Worm (Caenorhabditis elegans) whole organism, L1 larva: ENCODE results near the gene K01D12.1.

Experiments
- C16A3.4 ChIP-seq: fragments of 150-350 bp; optimal IDR thresholded peaks from 2 replicates; lab custom pipeline; 2014; ENCODE audit warnings: missing biosample characterization, missing genetic modification characterization
- C34B4.2 ChIP-seq: sonication (generic microtip); optimal IDR thresholded peaks from 2 replicates; lab custom pipeline; 2017; ENCODE audit warnings: mild to moderate bottlenecking, missing genetic modification characterization, missing compliant biosample characterization
- Y116A8C.19 ChIP-seq: sonication (generic microtip); optimal IDR thresholded peaks from 2 replicates; lab custom pipeline; 2016; ENCODE audit warnings: missing compliant biosample characterization, missing genetic modification characterization, borderline replicate concordance
- aha-1 ChIP-seq: fragments of 150-350 bp; optimal IDR thresholded peaks from 2 replicates; lab custom pipeline; 2014; ENCODE audit warnings: missing biosample characterization, missing genetic modification characterization
- blmp-1 ChIP-seq: fragments of 150-350 bp; optimal IDR thresholded peaks from 2 replicates; lab custom pipeline; 2014; ENCODE audit warnings: missing biosample characterization, missing genetic modification characterization
- ceh-63 ChIP-seq: fragments of 200-800 bp; sonication (Bioruptor generic); optimal IDR thresholded peaks from 2 replicates; lab custom pipeline; 2018; ENCODE audit warnings: mild to moderate bottlenecking, missing genetic modification characterization, missing compliant biosample characterization
- ceh-8 ChIP-seq: fragments of 200-800 bp; sonication (Bioruptor generic); optimal IDR thresholded peaks from 2 replicates; lab custom pipeline; 2018; ENCODE audit warnings: mild to moderate bottlenecking, missing genetic modification characterization, moderate library complexity, missing compliant biosample characterization
- ceh-82 ChIP-seq, 3 experiments: fragments of 150-350 bp in 1 of 3; sonication (generic microtip) in 2 of 3; optimal IDR thresholded peaks; 2 replicates each; lab custom pipeline; 2014 to 2017; ENCODE audit warnings: missing biosample characterization in 3 of 3, missing genetic modification characterization in 3 of 3
- ces-1 ChIP-seq: fragments of 150-350 bp; optimal IDR thresholded peaks from 2 replicates; lab custom pipeline; 2014; ENCODE audit warnings: missing biosample characterization, missing genetic modification reagents, missing genetic modification characterization
- dpl-1 ChIP-seq, 3 experiments: fragments of 150-350 bp in 2 of 3; sonication (generic microtip) in 1 of 3; optimal IDR thresholded peaks; 2 replicates each; lab custom pipeline; 2014 to 2017; ENCODE audit warnings: missing biosample characterization in 3 of 3, missing genetic modification characterization in 3 of 3, missing genetic modification reagents in 3 of 3
- efl-1 ChIP-seq, 4 experiments: fragments of 150-350 bp; optimal IDR thresholded peaks in 3 of 4; peaks in 1 of 4; 1 replicate in 1 of 4; 2 replicates in 3 of 4; lab custom pipeline; 2014; ENCODE audit warnings: missing biosample characterization in 2 of 4, missing genetic modification characterization in 2 of 4, missing genetic modification reagents in 2 of 4
- efl-3 ChIP-seq: fragments of 200-800 bp; sonication (Bioruptor generic); optimal IDR thresholded peaks from 2 replicates; lab custom pipeline; 2018; ENCODE audit warnings: mild to moderate bottlenecking, missing genetic modification characterization, missing compliant biosample characterization
- egl-27 ChIP-seq, 2 experiments: fragments of 150-350 bp in 1 of 2; sonication (generic microtip); optimal IDR thresholded peaks; 3 replicates each; lab custom pipeline; 2017 to 2018; ENCODE audit warnings: missing biosample characterization in 2 of 2, missing genetic modification characterization in 2 of 2, missing genetic modification reagents in 2 of 2
- elt-2 ChIP-seq: sonication (generic microtip); optimal IDR thresholded peaks from 2 replicates; lab custom pipeline; 2016; ENCODE audit warnings: missing genetic modification characterization, mild to moderate bottlenecking, inconsistent platforms, missing compliant biosample characterization, missing genetic modification reagents
- ets-5 ChIP-seq: fragments of 200-800 bp; sonication (Bioruptor generic); IDR thresholded peaks from 2 replicates; pipeline ENCODE4 v1.3.6; 2022; ENCODE audit warnings: missing genetic modification characterization, missing compliant biosample characterization
- fkh-10 ChIP-seq: sonication (generic microtip); optimal IDR thresholded peaks from 2 replicates; lab custom pipeline; 2017; ENCODE audit warnings: missing biosample characterization, missing genetic modification reagents, missing genetic modification characterization
- fos-1 ChIP-seq: fragments of 150-350 bp; optimal IDR thresholded peaks from 2 replicates; lab custom pipeline; 2014; ENCODE audit warnings: missing biosample characterization, missing genetic modification characterization
- irx-1 ChIP-seq: sonication (generic microtip); optimal IDR thresholded peaks from 2 replicates; lab custom pipeline; 2016; ENCODE audit warnings: missing genetic modification characterization, missing compliant biosample characterization
- lin-13 ChIP-seq: fragments of 150-350 bp; optimal IDR thresholded peaks from 2 replicates; lab custom pipeline; 2014; ENCODE audit warnings: missing biosample characterization, missing genetic modification reagents, missing genetic modification characterization
- lin-14 ChIP-seq: fragments of 200-800 bp; sonication (Bioruptor generic); optimal IDR thresholded peaks from 2 replicates; lab custom pipeline; 2018; ENCODE audit warnings: mild to moderate bottlenecking, missing genetic modification characterization, moderate library complexity, missing compliant biosample characterization
- lin-35 ChIP-seq, 2 experiments: fragments of 150-350 bp; optimal IDR thresholded peaks; 2 replicates each; lab custom pipeline; 2014; ENCODE audit warnings: missing biosample characterization in 2 of 2, missing genetic modification characterization in 2 of 2, missing genetic modification reagents in 2 of 2
- lin-39 ChIP-seq: fragments of 150-350 bp; optimal IDR thresholded peaks from 2 replicates; lab custom pipeline; 2014; ENCODE audit warnings: missing biosample characterization, missing genetic modification reagents, missing genetic modification characterization
- mdl-1 ChIP-seq, 2 experiments: fragments of 150-350 bp; optimal IDR thresholded peaks; 2 replicates each; lab custom pipeline; 2014 to 2017; ENCODE audit warnings: missing biosample characterization in 2 of 2, missing genetic modification characterization in 2 of 2, inconsistent platforms in 1 of 2
- mef-2 ChIP-seq: fragments of 150-350 bp; optimal IDR thresholded peaks from 2 replicates; lab custom pipeline; 2014; ENCODE audit warnings: missing biosample characterization, missing genetic modification characterization
- nhr-11 ChIP-seq: fragments of 150-350 bp; optimal IDR thresholded peaks from 2 replicates; lab custom pipeline; 2014; ENCODE audit warnings: missing biosample characterization, missing genetic modification characterization
- nhr-237 ChIP-seq: fragments of 150-350 bp; optimal IDR thresholded peaks from 2 replicates; lab custom pipeline; 2014; ENCODE audit warnings: missing biosample characterization, missing genetic modification characterization
- nhr-71 ChIP-seq: sonication (generic microtip); optimal IDR thresholded peaks from 2 replicates; lab custom pipeline; 2016; ENCODE audit warnings: mild to moderate bottlenecking, missing genetic modification characterization, moderate library complexity, missing compliant biosample characterization
- nhr-77 ChIP-seq: fragments of 150-350 bp; optimal IDR thresholded peaks from 2 replicates; lab custom pipeline; 2014; ENCODE audit warnings: missing biosample characterization, missing genetic modification characterization
- nhr-85 ChIP-seq: sonication (generic microtip); peaks from one replicate; lab custom pipeline; 2016; ENCODE audit warnings: missing genetic modification characterization, inconsistent platforms, missing compliant biosample characterization
- nhr-90 ChIP-seq: sonication (generic microtip); optimal IDR thresholded peaks from 2 replicates; lab custom pipeline; 2016; ENCODE audit warnings: mild to moderate bottlenecking, missing genetic modification characterization, missing compliant biosample characterization; ENCODE audit not compliant: poor library complexity
- pag-3 ChIP-seq: sonication (generic microtip); optimal IDR thresholded peaks from 2 replicates; lab custom pipeline; 2017; ENCODE audit warnings: missing genetic modification characterization, mild to moderate bottlenecking, missing compliant biosample characterization, antibody characterized with exemption, borderline replicate concordance; ENCODE audit not compliant: insufficient read depth
- skn-1 ChIP-seq: fragments of 150-350 bp; optimal IDR thresholded peaks from 2 replicates; lab custom pipeline; 2014; ENCODE audit warnings: missing biosample characterization, missing genetic modification characterization
- snpc-4 ChIP-seq: fragments of 150-350 bp; optimal IDR thresholded peaks from 2 replicates; lab custom pipeline; 2014; ENCODE audit warnings: missing biosample characterization, missing genetic modification characterization
- swsn-7 ChIP-seq: sonication (generic microtip); optimal IDR thresholded peaks from 2 replicates; lab custom pipeline; 2016; ENCODE audit warnings: missing genetic modification characterization, missing compliant biosample characterization
- tbx-2 ChIP-seq: sonication (generic microtip); optimal IDR thresholded peaks from 2 replicates; lab custom pipeline; 2016; ENCODE audit warnings: missing genetic modification characterization, missing compliant biosample characterization
- unc-62 ChIP-seq: fragments of 150-350 bp; optimal IDR thresholded peaks from 2 replicates; lab custom pipeline; 2014; ENCODE audit warnings: missing biosample characterization, missing genetic modification reagents, missing genetic modification characterization
- unc-98 ChIP-seq: fragments of 200-800 bp; sonication (Bioruptor generic); IDR thresholded peaks from 2 replicates; pipeline ENCODE4 v1.3.6; 2022; ENCODE audit warnings: missing genetic modification characterization, missing compliant biosample characterization
- vab-15 ChIP-seq: sonication (generic microtip); optimal IDR thresholded peaks from 2 replicates; lab custom pipeline; 2017; ENCODE audit warnings: missing genotype, mild to moderate bottlenecking, missing genetic modification characterization, missing compliant biosample characterization
- xbp-1 ChIP-seq: sonication (generic microtip); optimal IDR thresholded peaks from 2 replicates; lab custom pipeline; 2016; ENCODE audit warnings: missing genetic modification characterization, missing compliant biosample characterization
- zip-4 ChIP-seq: fragments of 200-800 bp; sonication (Bioruptor generic); optimal IDR thresholded peaks from 2 replicates; lab custom pipeline; 2018; ENCODE audit warnings: mild to moderate bottlenecking, missing genetic modification characterization, moderate library complexity, missing compliant biosample characterization
- ztf-4 ChIP-seq: fragments of 150-350 bp; optimal IDR thresholded peaks from 2 replicates; lab custom pipeline; 2014; ENCODE audit warnings: missing biosample characterization, missing genetic modification characterization

K01D12.1 gene

DNA sequence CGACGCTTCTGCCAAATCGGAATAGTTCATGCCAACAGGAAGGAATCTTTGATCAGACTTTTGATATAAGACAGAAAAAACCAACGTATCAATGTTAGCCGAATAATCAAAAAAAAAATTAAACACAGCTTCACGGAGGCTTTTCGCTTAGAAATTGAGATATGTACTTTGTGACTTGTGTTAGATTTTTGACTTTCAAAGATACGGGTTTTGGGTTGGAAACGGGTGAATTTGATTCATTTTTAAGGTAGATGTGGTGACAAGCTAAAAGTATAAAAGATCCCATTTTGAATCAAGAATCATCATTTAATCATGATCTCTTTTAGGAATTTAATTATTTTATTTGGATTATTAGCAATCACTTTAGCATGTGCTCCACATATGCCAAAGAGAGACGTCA is 25.0 kb downstream of the K01D12.1 start, which contains the start of gene K01D12.8 (continued):
- TF ChIP-seq fkh-10 = no peak

DNA sequence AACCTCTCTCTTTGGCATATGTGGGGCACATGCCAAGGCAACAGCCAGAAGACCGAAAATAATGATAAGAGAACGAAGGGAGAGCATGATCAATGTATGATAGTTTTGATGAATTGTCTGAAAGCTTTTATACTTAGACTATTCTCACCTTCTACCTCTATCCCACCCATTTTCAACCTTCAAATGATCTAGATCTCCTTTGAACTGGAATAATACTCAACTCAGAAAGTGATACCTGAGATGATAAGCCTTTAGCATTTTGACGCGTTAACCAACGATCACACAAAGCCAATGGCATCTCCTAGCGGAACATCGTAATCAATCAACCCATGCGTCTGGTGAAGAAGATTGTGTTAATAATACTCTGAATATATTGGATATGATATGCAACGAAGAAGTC is 27.2 kb downstream of the K01D12.1 start, which contains the start of gene K01D12.9:
K01D12.9 (minus strand) TSS at position 101 of the 400 bp plus-strand sequence.
- TF ChIP-seq nhr-90 (tag; lab: Kevin White, UChicago) = no peak
- no peak for TF ChIP-seq zip-4 (GFP tag; lab: Kevin White, UChicago)
- TF ChIP-seq ces-1 (GFP tag; lab: Kevin White, UChicago) = no peak
- TF ChIP-seq C34B4.2 = no peak
- no peak for TF ChIP-seq unc-98 (GFP tag; lab: Robert Waterston, UW)
- TF ChIP-seq nhr-11 = no peak
- TF ChIP-seq C16A3.4 (tag; lab: Kevin White, UChicago) = no peak
- TF ChIP-seq Y116A8C.19 (tag; lab: Kevin White, UChicago) = no peak
- no peak for TF ChIP-seq blmp-1 (tag; lab: Kevin White, UChicago)
- no peak for TF ChIP-seq mdl-1 (tag; optimal IDR thresholded peaks at IDR 0.05; lab: Kevin White, UChicago)
- TF ChIP-seq lin-39 (tag; lab: Kevin White, UChicago) = no peak

DNA sequence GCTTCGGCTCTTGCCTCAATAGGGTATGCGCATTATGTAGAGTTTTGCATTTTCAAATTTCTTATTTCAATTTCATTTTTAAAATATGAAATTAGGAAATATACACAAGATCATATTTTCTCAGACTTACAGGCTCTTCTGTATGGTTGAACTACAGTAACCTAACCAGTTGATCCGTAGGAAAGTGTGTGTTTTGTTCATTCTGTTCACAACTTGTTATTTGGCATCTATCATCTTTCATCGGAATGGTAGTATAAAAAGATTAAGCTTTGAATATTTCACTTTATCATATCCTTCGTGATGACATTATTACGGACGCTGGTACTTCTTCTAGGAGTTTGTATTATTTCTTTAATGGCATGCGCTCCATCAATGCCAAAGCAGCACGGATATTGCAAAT is 28.6 kb downstream of the K01D12.1 start, which contains the start of gene K01D12.10:
K01D12.10 (plus strand) TSS at position 301 of the 400 bp plus-strand sequence.
- TF ChIP-seq unc-62 (GFP tag; lab: Kevin White, UChicago) (no peak), fos-1 (no peak), elt-2 (tag; lab: Kevin White, UChicago) (no peak), nhr-77 (no peak), swsn-7 (tag; lab: Kevin White, UChicago) (no peak), nhr-90 (tag; lab: Kevin White, UChicago) (no peak), ceh-8 (GFP tag; lab: Kevin White, UChicago) (no peak), egl-27 (tag; optimal IDR thresholded peaks at IDR 0.05; lab: Kevin White, UChicago) (no peak), ztf-4 (tag; lab: Kevin White, UChicago) (no peak), efl-3 (GFP tag; lab: Kevin White, UChicago) (no peak), ets-5 (GFP tag; lab: Robert Waterston, UW) (no peak), lin-35 (GFP tag; optimal IDR thresholded peaks at IDR 0.05; lab: Kevin White, UChicago) (no peak)

ce11 chrV:12406514-12406913 is 29.2 kb downstream of the K01D12.1 start:
- TF ChIP-seq tbx-2 (tag; lab: Kevin White, UChicago) = no peak
- TF ChIP-seq, all 84 proteins: peak for 0

DNA sequence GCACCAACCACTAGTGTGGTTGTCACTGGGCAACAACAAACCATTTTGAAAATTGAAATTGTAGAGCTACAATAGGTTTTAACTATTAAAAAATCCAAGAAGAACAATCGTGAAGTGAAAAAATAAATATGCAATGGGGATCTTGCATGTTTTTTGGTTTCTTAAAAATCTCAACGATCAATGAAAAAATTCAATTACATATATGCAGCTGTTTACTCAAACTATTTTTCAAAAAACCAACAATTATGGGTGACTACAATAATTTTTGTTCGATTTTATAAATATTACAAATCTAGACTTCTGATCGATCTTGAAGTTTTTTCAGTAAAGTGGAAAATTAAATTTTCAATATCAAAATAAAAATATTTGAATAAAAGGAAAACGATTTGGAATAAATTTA is 31.2 kb downstream of the K01D12.1 start, which contains the start of gene cdr-4:
cdr-4 (minus strand) TSS at position 101 of the 400 bp plus-strand sequence.
- TF ChIP-seq nhr-237 (tag; lab: Kevin White, UChicago) (no peak), dpl-1 (GFP tag; optimal IDR thresholded peaks at IDR 0.05; lab: Kevin White, UChicago) (no peak), ces-1 (GFP tag; lab: Kevin White, UChicago) (no peak)

DNA sequence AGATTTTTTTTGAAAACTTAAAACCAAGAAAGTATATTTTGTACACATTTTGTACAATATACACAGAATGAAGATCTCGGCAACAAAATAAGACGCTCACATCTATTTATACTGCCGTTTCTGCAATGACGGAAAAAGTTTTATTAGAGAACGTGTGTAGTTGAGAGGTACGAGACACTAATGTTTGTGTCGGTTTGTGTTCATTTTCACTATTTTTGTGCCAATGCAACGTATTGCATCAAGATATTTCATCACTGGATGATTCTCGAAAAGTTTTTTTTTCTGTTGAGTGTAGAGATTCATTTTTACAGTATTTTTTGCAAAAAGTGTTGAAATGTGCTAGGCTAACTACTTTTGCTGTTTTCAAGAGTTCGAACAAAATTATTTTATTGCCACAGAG is 31.6 kb downstream of the K01D12.1 start:
- no peak for TF ChIP-seq mef-2 (tag; lab: Kevin White, UChicago)
- no peak for TF ChIP-seq unc-98 (GFP tag; lab: Robert Waterston, UW)
- TF ChIP-seq irx-1 (tag; lab: Kevin White, UChicago) = no peak
- peak; percentile 48 for TF ChIP-seq blmp-1 (tag; lab: Kevin White, UChicago)
- peak; percentile 72 for TF ChIP-seq lin-14
- TF ChIP-seq nhr-71 (tag; lab: Kevin White, UChicago) = peak; percentile 17
- peak; percentile 66 for TF ChIP-seq nhr-85 (tag; lab: Kevin White, UChicago)
- no peak for TF ChIP-seq pag-3 (tag; lab: Kevin White, UChicago)
- TF ChIP-seq ceh-82 (tag; optimal IDR thresholded peaks at IDR 0.05; lab: Kevin White, UChicago) = peak in 1 of 3 experiments; percentile 12
- TF ChIP-seq xbp-1 (tag; lab: Kevin White, UChicago) = peak; percentile 62
- no peak for TF ChIP-seq vab-15 (tag; lab: Kevin White, UChicago)
- peak in 1 of 2 experiments; percentile 3 for TF ChIP-seq lin-35 (GFP tag; optimal IDR thresholded peaks at IDR 0.05; lab: Kevin White, UChicago)
- TF ChIP-seq nhr-237 (tag; lab: Kevin White, UChicago) = no peak
- peak in 1 of 2 experiments; percentile 34 for TF ChIP-seq efl-1 (optimal IDR thresholded peaks at IDR 0.05; lab: Kevin White, UChicago)
- TF ChIP-seq efl-1 (GFP tag; optimal IDR thresholded peaks at IDR 0.05 in 1 of 2; lab: Kevin White, UChicago) = no peak
- TF ChIP-seq snpc-4 (tag; lab: Kevin White, UChicago) = no peak
- TF ChIP-seq skn-1 (tag; lab: Kevin White, UChicago) = peak; percentile 85
- no peak for TF ChIP-seq lin-13 (GFP tag; lab: Kevin White, UChicago)
- no peak for TF ChIP-seq efl-3 (GFP tag; lab: Kevin White, UChicago)
- no peak for TF ChIP-seq swsn-7 (tag; lab: Kevin White, UChicago)
- no peak for TF ChIP-seq dpl-1 (GFP tag; optimal IDR thresholded peaks at IDR 0.05; lab: Kevin White, UChicago)
- TF ChIP-seq ceh-63 (GFP tag; lab: Kevin White, UChicago) = no peak
- TF ChIP-seq aha-1 = no peak
